Worm (Caenorhabditis elegans): ENCODE results near the gene Y54E2A.4.

ce11 chrII:14772956-14773788 is 18.8 kb downstream of the Y54E2A.4 start, which contains the start of gene Y54E2A.7:
- TF ChIP-seq ceh-40 (GFP tag; IDR thresholded peaks at IDR 0.05) (no peak), unc-62 (GFP tag; optimal IDR thresholded peaks at IDR 0.05) (no peak), madf-8 (GFP tag; conservative IDR thresholded peaks at IDR 0.05) (no peak), bed-1 (GFP tag; IDR thresholded peaks at IDR 0.05) (no peak), ztf-18 (tag; optimal IDR thresholded peaks at IDR 0.05) (no peak)
